Worm (Caenorhabditis elegans): ENCODE measurements around the gene fipr-1.
A peak's percentile ranks its signal among the peaks of the same experiment; 100 is the strongest.

Gene fipr-1

ce11 chrV:12316076-12316475 is 45.5 kb downstream of the fipr-1 start:
- TF ChIP-seq elt-1 (tag; optimal IDR thresholded peaks at IDR 0.05): no peak
- TF ChIP-seq pqm-1 (tag; optimal IDR thresholded peaks at IDR 0.05): no peak
- TF ChIP-seq mdl-1 (tag; optimal IDR thresholded peaks at IDR 0.05): no peak
- no peak for TF ChIP-seq ztf-11 (tag; optimal IDR thresholded peaks at IDR 0.05)
- no peak for TF ChIP-seq elt-3 (tag; optimal IDR thresholded peaks at IDR 0.05)
- TF ChIP-seq nhr-67 (tag; optimal IDR thresholded peaks at IDR 0.05): no peak
- no peak for TF ChIP-seq nhr-25 (tag; optimal IDR thresholded peaks at IDR 0.05)
- TF ChIP-seq sea-2 (GFP tag; optimal IDR thresholded peaks at IDR 0.05): no peak
- no peak for TF ChIP-seq ZK546.5 (tag; optimal IDR thresholded peaks at IDR 0.05)
- no peak for TF ChIP-seq hmg-11 (tag; optimal IDR thresholded peaks at IDR 0.05)
- TF ChIP-seq nhr-237 (tag; optimal IDR thresholded peaks at IDR 0.05): no peak
- no peak for TF ChIP-seq ama-1 (optimal IDR thresholded peaks at IDR 0.05)
- TF ChIP-seq nfya-1 (tag; optimal IDR thresholded peaks at IDR 0.05; ENCODE audit: insufficient read depth): no peak
- no peak for TF ChIP-seq egl-27 (tag; optimal IDR thresholded peaks at IDR 0.05)
- TF ChIP-seq zag-1 (tag; optimal IDR thresholded peaks at IDR 0.05): no peak
- TF ChIP-seq jun-1 (tag; optimal IDR thresholded peaks at IDR 0.05): no peak
- TF ChIP-seq nhr-43 (tag; optimal IDR thresholded peaks at IDR 0.05; ENCODE audit: poor library complexity, severe bottlenecking): no peak

ce11 chrV:12314413-12314812 is 47.1 kb downstream of the fipr-1 start:
- TF ChIP-seq nfya-1 (tag; optimal IDR thresholded peaks at IDR 0.05; ENCODE audit: insufficient read depth) (peak; percentile 8), fkh-10 (GFP tag; optimal IDR thresholded peaks at IDR 0.05) (peak; percentile 39), ztf-4 (tag; optimal IDR thresholded peaks at IDR 0.05) (no peak)

All from whole organism, L3 larva.